Worm (Caenorhabditis elegans): ENCODE results near the gene C16C10.4.

C16C10.4 gene

DNA sequence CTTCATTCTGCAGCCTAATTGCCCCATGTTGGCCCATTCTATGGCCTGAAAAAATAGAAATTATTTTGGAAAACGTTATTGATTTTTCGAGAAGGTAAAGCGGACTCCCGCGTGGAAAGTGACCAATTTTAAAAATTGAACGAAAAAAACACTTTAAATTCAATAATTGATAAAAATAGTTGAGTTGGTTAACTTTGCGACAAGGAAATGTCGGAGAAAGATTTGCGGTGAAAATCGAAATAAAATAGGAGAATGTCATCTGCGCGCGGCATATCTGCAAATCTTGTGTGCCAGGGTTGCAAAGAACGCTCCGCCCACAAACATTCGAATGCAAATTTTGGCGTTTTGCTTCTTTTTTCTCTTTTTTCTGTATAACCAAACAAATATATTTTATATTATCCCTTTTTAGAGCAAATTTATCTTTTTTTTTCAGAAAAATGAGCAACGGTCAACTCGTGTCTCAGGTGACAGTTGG, at the start of gene C16C10.4, which contains the start of gene rnf-121 (continued):
- TF ChIP-seq mab-9 (GFP tag; IDR thresholded peaks at IDR 0.05) (0 out of 2 replicates have a peak, but pooled peaks have one; percentile 23), irx-1 (tag; optimal IDR thresholded peaks at IDR 0.05) (peak; percentile 58), tbx-2 (tag; optimal IDR thresholded peaks at IDR 0.05) (peak; percentile 67), pag-3 (tag; optimal IDR thresholded peaks at IDR 0.05; ENCODE audit: borderline replicate concordance, insufficient read depth) (no peak), lsy-2 (tag; optimal IDR thresholded peaks at IDR 0.05) (peak; percentile 69 to 74), skn-1 (tag; optimal IDR thresholded peaks at IDR 0.05) (peak; percentile 46)

ce11 chrIII:4123277-4123676, 47.9 kb upstream of the C16C10.4 start:
- TF ChIP-seq lin-14 (GFP tag; optimal IDR thresholded peaks at IDR 0.05): peak; percentile 12
- no peak for TF ChIP-seq sptf-1 (tag; optimal IDR thresholded peaks at IDR 0.05)
- TF ChIP-seq fkh-10 (GFP tag; optimal IDR thresholded peaks at IDR 0.05): peak; percentile 48
- TF ChIP-seq sox-4 (tag; optimal IDR thresholded peaks at IDR 0.05): no peak
- no peak for TF ChIP-seq ztf-4 (tag; optimal IDR thresholded peaks at IDR 0.05)

DNA sequence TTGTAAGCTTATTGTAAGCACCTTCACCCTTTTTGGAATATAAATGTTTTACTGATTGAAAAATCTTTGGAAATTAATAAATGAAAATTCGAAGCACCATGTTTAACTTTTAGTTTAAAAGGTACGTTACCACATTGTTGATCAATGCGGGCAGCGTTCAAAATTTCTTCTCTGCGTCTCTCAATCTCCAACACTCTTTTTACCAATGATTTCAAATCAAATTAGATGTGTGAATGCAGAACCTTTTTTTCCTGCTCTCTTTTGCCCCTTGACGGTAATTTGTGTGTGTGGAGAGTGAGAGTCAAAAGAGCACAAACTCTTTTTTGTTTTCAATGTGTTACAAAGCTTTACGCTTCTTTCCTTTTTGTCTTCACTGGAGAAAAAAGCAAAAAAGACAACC, 47.2 kb upstream of the C16C10.4 start:
- TF ChIP-seq dpl-1 (GFP tag; optimal IDR thresholded peaks at IDR 0.05) (no peak), unc-130 (tag; optimal IDR thresholded peaks at IDR 0.05) (no peak), unc-30 (tag; optimal IDR thresholded peaks at IDR 0.05) (no peak), pqm-1 (tag; optimal IDR thresholded peaks at IDR 0.05) (no peak), dsc-1 (tag; optimal IDR thresholded peaks at IDR 0.05) (no peak), mdl-1 (tag; optimal IDR thresholded peaks at IDR 0.05) (no peak), sptf-1 (tag; optimal IDR thresholded peaks at IDR 0.05) (no peak), pag-3 (tag; optimal IDR thresholded peaks at IDR 0.05; ENCODE audit: borderline replicate concordance, insufficient read depth) (no peak), lin-14 (GFP tag; optimal IDR thresholded peaks at IDR 0.05) (peak; percentile 4), lin-15B (tag; optimal IDR thresholded peaks at IDR 0.05) (no peak), vab-15 (tag; optimal IDR thresholded peaks at IDR 0.05) (no peak), fos-1 (tag; optimal IDR thresholded peaks at IDR 0.05) (no peak), elt-2 (tag; optimal IDR thresholded peaks at IDR 0.05) (no peak), nhr-76 (tag; optimal IDR thresholded peaks at IDR 0.05) (no peak), ceh-88 (GFP tag; IDR thresholded peaks at IDR 0.05) (no peak), nhr-85 (tag) (peak; percentile 40), lir-3 (tag; optimal IDR thresholded peaks at IDR 0.05; ENCODE audit: poor library complexity) (no peak), efl-1 (optimal IDR thresholded peaks at IDR 0.05) (no peak), efl-1 (GFP tag; optimal IDR thresholded peaks at IDR 0.05 in 1 of 2) (peak in 1 of 2 experiments; percentile 31), lin-13 (GFP tag; optimal IDR thresholded peaks at IDR 0.05) (no peak), C16A3.4 (tag; optimal IDR thresholded peaks at IDR 0.05) (no peak)

- TF ChIP-seq snpc-4 (tag; optimal IDR thresholded peaks at IDR 0.05) (no peak), fkh-10 (GFP tag; optimal IDR thresholded peaks at IDR 0.05) (peak; percentile 72), nhr-84 (tag; optimal IDR thresholded peaks at IDR 0.05) (no peak), ces-1 (GFP tag; optimal IDR thresholded peaks at IDR 0.05) (peak; percentile 56), lin-14 (GFP tag; optimal IDR thresholded peaks at IDR 0.05) (peak; percentile 60)
Measured at ce11 chrIII:4131814-4132555, 39.2 kb upstream of the C16C10.4 start.

ce11 chrIII:4134059-4134458, 37.1 kb upstream of the C16C10.4 start:
- no peak for TF ChIP-seq efl-3 (GFP tag; optimal IDR thresholded peaks at IDR 0.05)
- no peak for TF ChIP-seq lin-14 (GFP tag; optimal IDR thresholded peaks at IDR 0.05)
- TF ChIP-seq hlh-4 (tag; optimal IDR thresholded peaks at IDR 0.05): no peak
- TF ChIP-seq nhr-20 (tag; optimal IDR thresholded peaks at IDR 0.05): no peak
- no peak for TF ChIP-seq skn-1 (tag; optimal IDR thresholded peaks at IDR 0.05)
- no peak for TF ChIP-seq dsc-1 (tag; optimal IDR thresholded peaks at IDR 0.05)
- TF ChIP-seq mab-9 (GFP tag; IDR thresholded peaks at IDR 0.05): no peak
- TF ChIP-seq fkh-4 (tag; optimal IDR thresholded peaks at IDR 0.05; ENCODE audit: borderline replicate concordance): no peak
- no peak for TF ChIP-seq irx-1 (tag; optimal IDR thresholded peaks at IDR 0.05)

All from whole organism, L1 larva.